Worm (Caenorhabditis elegans) whole organism, L4 larva: ENCODE results near the gene C32D5.12.

ENCODE experiments used
- aha-1 ChIP-seq: fragments of 150-350 bp; peaks from one replicate; lab custom pipeline; 2014; ENCODE audit warnings: missing biosample characterization, missing genetic modification characterization
- hlh-30 ChIP-seq: sonication (generic microtip); optimal IDR thresholded peaks from 2 replicates; lab custom pipeline; 2017; ENCODE audit warnings: antibody characterized with exemption, mild to moderate bottlenecking, missing genetic modification characterization, missing compliant biosample characterization; ENCODE audit not compliant: insufficient read depth
- mdt-29 ChIP-seq: fragments of 200-800 bp; sonication (Bioruptor generic); IDR thresholded peaks from 2 replicates; pipeline ENCODE4 v1.3.6; 2022; ENCODE audit warnings: missing genetic modification reagents, missing genetic modification characterization, missing compliant biosample characterization
- saeg-2 ChIP-seq: fragments of 200-800 bp; sonication (Bioruptor generic); IDR thresholded peaks from 2 replicates; pipeline ENCODE4 v1.3.6; 2022; ENCODE audit warnings: missing genetic modification reagents, missing genetic modification characterization, missing compliant biosample characterization
- unc-62 ChIP-seq, 3 experiments: fragments of 150-350 bp in 1 of 3; sonication (generic microtip); optimal IDR thresholded peaks in 2 of 3; peaks in 1 of 3; 1 replicate in 1 of 3; 2 replicates in 2 of 3; lab custom pipeline; 2014 to 2017; ENCODE audit warnings: missing biosample characterization in 3 of 3, missing genetic modification characterization in 3 of 3, missing genetic modification reagents in 3 of 3, missing genotype in 1 of 3
- zfp-3 ChIP-seq: fragments of 200-800 bp; sonication (Bioruptor generic); conservative IDR thresholded peaks from 2 replicates; pipeline ENCODE4 v1.3.6; 2022; ENCODE audit warnings: missing genetic modification reagents, missing genetic modification characterization, missing compliant biosample characterization
- zip-2 ChIP-seq: fragments of 150-350 bp; optimal IDR thresholded peaks from 2 replicates; lab custom pipeline; 2014; ENCODE audit warnings: missing biosample characterization, missing genetic modification characterization
- ztf-11 ChIP-seq: fragments of 150-350 bp; optimal IDR thresholded peaks from 2 replicates; lab custom pipeline; 2014; ENCODE audit warnings: missing biosample characterization, missing genetic modification characterization

C32D5.12 gene

ce11 chrII:6311888-6312287 is 46.9 kb downstream of the C32D5.12 start:
- TF ChIP-seq aha-1 (tag; lab: Kevin White, UChicago) (peak; percentile 70), saeg-2 (GFP tag; lab: Robert Waterston, UW) (no peak), zfp-3 (GFP tag; lab: Robert Waterston, UW) (no peak)

- TF ChIP-seq unc-62 (GFP tag; optimal IDR thresholded peaks at IDR 0.05 in 1 of 2; lab: Kevin White, UChicago) (peak in 1 of 2 experiments; percentile 44), unc-62 (tag; optimal IDR thresholded peaks at IDR 0.05; lab: Kevin White, UChicago) (no peak), mdt-29 (GFP tag; lab: Robert Waterston, UW) (no peak), zip-2 (tag; lab: Kevin White, UChicago) (no peak), ztf-11 (tag; lab: Kevin White, UChicago) (no peak)
- TF ChIP-seq, all 104 proteins: peak for 1
Measured at ce11 chrII:6311459-6311858, 47.3 kb downstream of the C32D5.12 start.

ce11 chrII:6309198-6309597 is 49.6 kb downstream of the C32D5.12 start, which contains the start of gene glb-10:
Gene glb-10 (minus strand): TSS chrII:6309298.
- TF ChIP-seq aha-1 (tag; lab: Kevin White, UChicago), result peak; percentile 80
- no peak for TF ChIP-seq hlh-30
